Fruit fly (Drosophila melanogaster): ENCODE results near the gene CG7384.

The CG7384 gene

DNA sequence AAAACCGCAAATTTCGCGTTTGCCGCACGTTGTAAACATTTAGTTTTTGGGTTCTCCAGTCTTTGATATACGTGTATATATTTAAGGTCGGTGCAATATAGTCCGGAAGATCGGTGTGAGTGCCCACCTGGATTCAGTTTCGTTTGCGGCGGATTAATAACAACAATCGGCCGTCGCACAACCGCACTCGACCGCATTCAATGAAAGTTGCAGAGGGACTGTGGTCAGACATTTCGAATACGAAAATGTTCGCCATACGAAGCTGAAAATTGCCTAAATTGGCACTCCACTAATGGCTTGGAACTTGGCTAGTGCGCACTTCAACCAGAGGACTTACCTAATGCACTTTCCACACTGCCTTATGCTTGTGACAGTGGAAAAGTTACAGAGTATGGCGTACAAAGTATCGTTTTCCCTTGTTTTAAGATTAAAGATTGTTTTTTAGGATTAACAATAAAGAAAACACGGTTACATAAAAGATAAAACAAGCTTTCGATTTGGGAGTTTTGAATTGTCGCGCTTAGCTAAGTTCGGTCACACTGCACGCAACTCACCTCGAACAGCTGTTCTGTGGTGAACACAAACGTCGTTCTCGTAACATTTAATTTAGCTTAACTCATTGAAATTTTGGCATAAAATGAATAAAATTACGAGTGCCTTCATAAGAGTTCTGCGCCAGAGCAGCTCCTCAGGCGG lies 3.5 kb downstream of the CG7384 start, which contains the start of the genes Myo31DF and CG6094 (continued):
- TF ChIP-seq CG2199 (GFP tag; IDR thresholded peaks at IDR 0.05) (peak; percentile 87; the same call in 2 of the 3 replicates), D19A (tag; optimal IDR thresholded peaks at IDR 0.05) (no peak), sim (GFP tag; IDR thresholded peaks at IDR 0.05) (no peak), bab2 (GFP tag; optimal IDR thresholded peaks at IDR 0.05) (peak; percentile 34), gcm (GFP tag; optimal IDR thresholded peaks at IDR 0.05) (no peak), Asciz (GFP tag; optimal IDR thresholded peaks at IDR 0.05) (no peak), CG2889 (GFP tag; IDR thresholded peaks at IDR 0.05) (no peak), CG31224 (GFP tag; IDR thresholded peaks at IDR 0.05) (no peak; the same call in 1 of the 2 replicates), grn (GFP tag; optimal IDR thresholded peaks at IDR 0.05) (no peak), ara (GFP tag; IDR thresholded peaks at IDR 0.05) (no peak; the same call in 1 of the 2 replicates), bigmax (GFP tag; optimal IDR thresholded peaks at IDR 0.05) (no peak), oc (tag; optimal IDR thresholded peaks at IDR 0.05) (peak; percentile 0), dimm (GFP tag; IDR thresholded peaks at IDR 0.05) (no peak), zen (tag; optimal IDR thresholded peaks at IDR 0.05) (peak; percentile 62), Atf-2 (GFP tag; optimal IDR thresholded peaks at IDR 0.05) (no peak), vfl (GFP tag; optimal IDR thresholded peaks at IDR 0.05) (peak; percentile 27), CG12236 (GFP tag; optimal IDR thresholded peaks at IDR 0.05) (no peak), dysf (GFP tag; IDR thresholded peaks at IDR 0.05) (0 out of 3 replicates have a peak, but pooled peaks have one; percentile 28), CG18476 (GFP tag; optimal IDR thresholded peaks at IDR 0.05) (no peak), trh (GFP tag; optimal IDR thresholded peaks at IDR 0.05) (no peak), disco-r (GFP tag; optimal IDR thresholded peaks at IDR 0.05) (no peak), CG3726 (GFP tag; IDR thresholded peaks at IDR 0.05) (no peak), kni (GFP tag; optimal IDR thresholded peaks at IDR 0.05) (no peak), CG12942 (GFP tag; optimal IDR thresholded peaks at IDR 0.05) (peak; percentile 6), Dp (GFP tag; optimal IDR thresholded peaks at IDR 0.05) (peak; percentile 94), CG17361 (GFP tag; IDR thresholded peaks at IDR 0.05) (0 out of 3 replicates have a peak, but pooled peaks have one; percentile 31), CG10565 (GFP tag; optimal IDR thresholded peaks at IDR 0.05) (no peak), C15 (GFP tag; IDR thresholded peaks at IDR 0.05) (no peak), CG17829 (tag; optimal IDR thresholded peaks at IDR 0.05) (peak; percentile 45), gt (GFP tag; IDR thresholded peaks at IDR 0.05) (no peak), slou (GFP tag; optimal IDR thresholded peaks at IDR 0.05) (no peak), fd64A (GFP tag; optimal IDR thresholded peaks at IDR 0.05) (peak; percentile 1), CG6765 (GFP tag; optimal IDR thresholded peaks at IDR 0.05) (peak; percentile 47), Dad (GFP tag; optimal IDR thresholded peaks at IDR 0.05) (peak; percentile 55), CG18599 (GFP tag; optimal IDR thresholded peaks at IDR 0.05) (peak; percentile 1), CG6254 (GFP tag; optimal IDR thresholded peaks at IDR 0.05) (no peak), CG15073 (GFP tag; optimal IDR thresholded peaks at IDR 0.05) (no peak), en (GFP tag; optimal IDR thresholded peaks at IDR 0.05) (no peak), CG4282 (GFP tag; optimal IDR thresholded peaks at IDR 0.05) (no peak), Doc3 (GFP tag; IDR thresholded peaks at IDR 0.05; ENCODE audit: partially characterized antibody) (no peak), H15 (GFP tag; IDR thresholded peaks at IDR 0.05) (no peak), Hr51 (GFP tag; optimal IDR thresholded peaks at IDR 0.05) (peak in 1 of 2 experiments; percentile 26), CG6272 (GFP tag; IDR thresholded peaks at IDR 0.05) (no peak), fru (optimal IDR thresholded peaks at IDR 0.05) (no peak), HmgD (GFP tag; optimal IDR thresholded peaks at IDR 0.05) (peak; percentile 56), Bgb (GFP tag; IDR thresholded peaks at IDR 0.05; ENCODE audit: partially characterized antibody) (peak; percentile 75), hbn (GFP tag; IDR thresholded peaks at IDR 0.05; ENCODE audit: partially characterized antibody) (no peak), corto (GFP tag; optimal IDR thresholded peaks at IDR 0.05) (no peak), sima (GFP tag; optimal IDR thresholded peaks at IDR 0.05) (no peak), CG8765 (GFP tag; IDR thresholded peaks at IDR 0.05) (no peak)
